Fruit fly (Drosophila melanogaster): ENCODE data around the gene CG15336.

dm6 chrX:8152718-8153117 is 5.0 kb downstream of the CG15336 start, which contains the start of gene CG18262:
- TF ChIP-seq Sin3A (optimal IDR thresholded peaks at IDR 0.05) (no peak), Myc (optimal IDR thresholded peaks at IDR 0.05) (no peak), h (optimal IDR thresholded peaks at IDR 0.05) (no peak)
